Worm (Caenorhabditis elegans) whole organism, L4 larva: Measurements from ENCODE around the gene mpst-4.

Experiments used
- R02D3.7 ChIP-seq: fragments of 150-350 bp; sonication (generic microtip); optimal IDR thresholded peaks from 3 replicates; lab custom pipeline; 2014; ENCODE audit warnings: missing biosample characterization, missing genetic modification characterization
- ceh-82 ChIP-seq: sonication (generic microtip); optimal IDR thresholded peaks from 2 replicates; lab custom pipeline; 2017; ENCODE audit warnings: missing biosample characterization, missing genetic modification characterization
- cey-2 ChIP-seq: sonication (generic microtip); optimal IDR thresholded peaks from 3 replicates; lab custom pipeline; 2017; ENCODE audit warnings: missing genetic modification characterization, mild to moderate bottlenecking, missing compliant biosample characterization, antibody characterized with exemption, borderline replicate concordance; ENCODE audit not compliant: insufficient read depth
- fos-1 ChIP-seq: fragments of 150-350 bp; optimal IDR thresholded peaks from 2 replicates; lab custom pipeline; 2014; ENCODE audit warnings: missing biosample characterization, missing genetic modification characterization
- hlh-30 ChIP-seq: sonication (generic microtip); optimal IDR thresholded peaks from 2 replicates; lab custom pipeline; 2017; ENCODE audit warnings: antibody characterized with exemption, mild to moderate bottlenecking, missing genetic modification characterization, missing compliant biosample characterization; ENCODE audit not compliant: insufficient read depth
- lin-15B ChIP-seq: fragments of 150-350 bp; sonication (generic microtip); optimal IDR thresholded peaks from 3 replicates; lab custom pipeline; 2014; ENCODE audit warnings: missing biosample characterization, missing genetic modification characterization
- nhr-11 ChIP-seq: fragments of 150-350 bp; optimal IDR thresholded peaks from 2 replicates; lab custom pipeline; 2014; ENCODE audit warnings: missing biosample characterization, missing genetic modification characterization
- nhr-237 ChIP-seq: sonication (generic microtip); optimal IDR thresholded peaks from 2 replicates; lab custom pipeline; 2017; ENCODE audit warnings: missing biosample characterization, missing genetic modification characterization
- nhr-25 ChIP-seq: sonication (generic microtip); optimal IDR thresholded peaks from 2 replicates; lab custom pipeline; 2017; ENCODE audit warnings: missing genetic modification characterization, mild to moderate bottlenecking, missing compliant biosample characterization, antibody characterized with exemption, moderate library complexity, borderline replicate concordance; ENCODE audit not compliant: insufficient read depth
- nhr-6 ChIP-seq: fragments of 150-350 bp; optimal IDR thresholded peaks from 2 replicates; lab custom pipeline; 2014; ENCODE audit warnings: missing biosample characterization, missing genetic modification characterization
- pha-4 ChIP-seq, 2 experiments: fragments of 150-350 bp in 1 of 2; fragments of 200-800 bp in 1 of 2; sonication (Bioruptor generic) in 1 of 2; IDR thresholded peaks in 1 of 2; optimal IDR thresholded peaks in 1 of 2; 2 replicates each; pipeline versions ENCODE4 v1.3.6 to Lab custom; 2014 to 2022; ENCODE audit warnings: missing genetic modification characterization in 2 of 2, missing genetic modification reagents in 2 of 2, missing biosample characterization in 1 of 2, missing compliant biosample characterization in 1 of 2
- unc-39 ChIP-seq: sonication (generic microtip); optimal IDR thresholded peaks from 2 replicates; lab custom pipeline; 2017; ENCODE audit warnings: missing biosample characterization, missing genetic modification characterization

DNA sequence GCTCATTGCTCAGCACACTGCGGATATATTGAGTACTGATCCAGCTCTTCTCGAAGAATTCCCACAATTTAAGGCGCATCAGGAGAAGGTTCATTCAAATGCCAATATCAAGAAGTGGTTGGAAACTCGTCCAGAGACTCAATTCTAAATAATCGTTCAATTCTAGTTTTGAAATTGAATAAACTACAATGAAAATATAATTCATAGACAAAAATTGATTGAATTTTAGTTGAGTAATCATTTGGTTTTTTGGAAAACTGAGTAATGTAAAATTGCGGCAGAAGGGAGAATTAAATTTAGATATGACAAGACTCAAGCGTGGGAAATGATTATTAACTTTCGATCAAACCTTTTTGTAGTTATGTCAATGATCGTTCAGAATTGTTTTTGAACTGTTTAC is 21.1 kb upstream of the mpst-4 start:
- TF ChIP-seq unc-39 (tag; lab: Kevin White, UChicago) (no peak), nhr-11 (tag; lab: Kevin White, UChicago) (no peak), nhr-6 (tag; lab: Kevin White, UChicago) (no peak), fos-1 (tag; lab: Kevin White, UChicago) (no peak), lin-15B (tag; lab: Kevin White, UChicago) (no peak), cey-2 (tag; lab: Kevin White, UChicago) (no peak), pha-4 (GFP tag; IDR thresholded peaks at IDR 0.05; lab: Robert Waterston, UW) (no peak), pha-4 (tag; optimal IDR thresholded peaks at IDR 0.05; lab: Kevin White, UChicago) (no peak), nhr-237 (tag; lab: Kevin White, UChicago) (no peak), hlh-30 (no peak), R02D3.7 (no peak), ceh-82 (tag; lab: Kevin White, UChicago) (no peak), nhr-25 (tag; lab: Kevin White, UChicago) (no peak)
